Worm (Caenorhabditis elegans) whole organism, midembryonic: ENCODE data around the gene apt-9.
A peak's percentile ranks its signal among the peaks of the same experiment; 100 is the strongest.

ENCODE experiments used
- T22C8.4 ChIP-seq: fragments of 200-800 bp; sonication (Bioruptor generic); IDR thresholded peaks from 2 replicates; pipeline ENCODE4 v1.3.6; 2022; ENCODE audit warnings: missing genetic modification characterization, missing compliant biosample characterization
- cog-1 ChIP-seq: sonication (generic microtip); optimal IDR thresholded peaks from 2 replicates; lab custom pipeline; 2016; ENCODE audit warnings: missing genetic modification characterization, missing compliant biosample characterization
- flt-1 ChIP-seq: fragments of 200-800 bp; sonication (Bioruptor generic); IDR thresholded peaks from 2 replicates; pipeline ENCODE4 v1.3.6; 2022; ENCODE audit warnings: missing genetic modification characterization, missing compliant biosample characterization
- klf-2 ChIP-seq: fragments of 200-800 bp; sonication (Bioruptor generic); conservative IDR thresholded peaks from 2 replicates; pipeline ENCODE4 v1.3.6; 2022; ENCODE audit warnings: missing genetic modification reagents, missing genetic modification characterization, missing compliant biosample characterization
- med-1 ChIP-seq: sonication (generic microtip); optimal IDR thresholded peaks from 2 replicates; lab custom pipeline; 2017; ENCODE audit warnings: missing genetic modification characterization, mild to moderate bottlenecking, missing compliant biosample characterization, antibody characterized with exemption, missing genetic modification reagents; ENCODE audit not compliant: insufficient read depth
- ref-1 ChIP-seq: fragments of 200-800 bp; sonication (Bioruptor generic); conservative IDR thresholded peaks from 2 replicates; pipeline ENCODE4 v1.3.6; 2022; ENCODE audit warnings: missing genetic modification reagents, missing genetic modification characterization, missing compliant biosample characterization
- tab-1 ChIP-seq: fragments of 200-800 bp; sonication (Bioruptor generic); IDR thresholded peaks from 2 replicates; pipeline ENCODE4 v1.3.6; 2022; ENCODE audit warnings: missing genetic modification characterization, missing compliant biosample characterization
- ztf-23 ChIP-seq: fragments of 200-800 bp; sonication (Bioruptor generic); IDR thresholded peaks from 2 replicates; pipeline ENCODE4 v1.3.6; 2022; ENCODE audit warnings: missing genetic modification reagents, missing genetic modification characterization, missing compliant biosample characterization
- ztf-29 ChIP-seq: fragments of 200-800 bp; sonication (Bioruptor generic); IDR thresholded peaks from 2 replicates; pipeline ENCODE4 v1.3.6; 2022; ENCODE audit warnings: missing genetic modification reagents, missing genetic modification characterization, missing compliant biosample characterization

apt-9 gene

DNA sequence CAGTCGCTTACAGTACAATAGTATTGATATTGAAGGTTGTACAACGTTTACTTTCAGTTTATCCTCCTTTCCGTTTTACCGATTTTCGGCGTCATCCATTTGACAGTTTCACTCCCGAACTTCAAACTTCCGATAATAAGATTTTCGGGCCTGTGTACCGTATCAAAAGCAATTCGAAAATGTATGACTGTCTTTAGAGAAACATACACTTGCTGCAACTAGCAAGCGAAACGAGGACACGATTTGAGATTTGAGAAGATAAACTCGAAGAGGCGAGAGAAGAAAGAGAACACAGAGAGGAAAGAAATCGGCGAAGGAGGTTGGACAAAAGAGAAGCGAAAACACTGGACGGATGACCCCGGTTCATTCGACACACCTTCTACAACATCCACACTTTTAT lies 6.4 kb upstream of the apt-9 start, which contains the start of gene lpr-5:
Gene lpr-5, plus strand, starts transcription at position 220 of the 400 bp plus-strand sequence.
- TF ChIP-seq ref-1 (no peak), cog-1 (no peak), klf-2 (no peak), tab-1 (GFP tag; lab: Robert Waterston, UW) (no peak), ztf-23 (GFP tag; lab: Robert Waterston, UW) (no peak), ztf-29 (GFP tag; lab: Robert Waterston, UW) (no peak)

DNA sequence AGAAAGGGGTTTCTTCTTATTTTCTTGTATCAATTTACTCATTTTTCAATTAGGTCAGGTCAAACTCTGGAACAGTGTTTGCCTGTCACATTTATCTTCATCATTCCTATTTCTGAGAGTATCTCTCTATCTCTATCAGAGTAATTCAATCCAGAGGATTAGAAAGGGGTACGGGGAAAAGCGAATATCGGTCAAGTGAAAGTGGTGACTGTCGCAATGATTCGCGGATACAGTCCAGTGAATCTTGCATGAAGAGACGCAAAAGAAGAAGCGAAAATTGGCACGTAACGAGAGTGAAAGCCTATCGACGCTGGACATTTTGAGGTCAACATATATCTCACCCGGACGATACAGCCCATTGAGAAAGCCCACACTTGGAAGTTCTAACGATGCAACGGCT lies 3.5 kb upstream of the apt-9 start, which contains the start of gene lpr-4:
Gene lpr-4, plus strand, starts transcription at position 328 of the 400 bp plus-strand sequence.
- TF ChIP-seq klf-2 (no peak), ztf-29 (GFP tag; lab: Robert Waterston, UW) (no peak), ztf-23 (GFP tag; lab: Robert Waterston, UW) (no peak), flt-1 (GFP tag; lab: Robert Waterston, UW) (no peak), tab-1 (GFP tag; lab: Robert Waterston, UW) (no peak), T22C8.4 (GFP tag; lab: Robert Waterston, UW) (no peak), med-1 (no peak), ref-1 (no peak), cog-1 (no peak)

DNA sequence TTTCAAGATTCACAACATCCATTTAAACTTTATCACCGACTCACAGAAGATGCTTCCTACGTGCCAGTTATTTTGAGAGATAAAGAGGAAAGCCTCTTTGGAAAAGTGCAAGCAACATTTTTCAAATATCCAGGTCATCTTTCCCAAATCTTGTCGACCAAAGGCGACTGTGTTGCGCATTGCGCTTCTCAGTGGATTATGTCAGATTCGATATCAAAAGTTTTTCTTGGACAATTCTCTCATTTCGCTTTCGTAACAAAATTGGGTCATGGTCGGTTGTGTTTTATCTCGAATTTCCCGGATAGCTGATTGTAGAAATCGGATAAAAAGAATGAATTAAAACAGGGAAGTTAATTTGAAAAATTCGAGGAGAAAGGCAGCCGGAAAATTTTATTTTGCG lies 1.1 kb upstream of the apt-9 start:
- TF ChIP-seq ref-1 (no peak), med-1 (no peak), flt-1 (GFP tag; lab: Robert Waterston, UW) (no peak)

DNA sequence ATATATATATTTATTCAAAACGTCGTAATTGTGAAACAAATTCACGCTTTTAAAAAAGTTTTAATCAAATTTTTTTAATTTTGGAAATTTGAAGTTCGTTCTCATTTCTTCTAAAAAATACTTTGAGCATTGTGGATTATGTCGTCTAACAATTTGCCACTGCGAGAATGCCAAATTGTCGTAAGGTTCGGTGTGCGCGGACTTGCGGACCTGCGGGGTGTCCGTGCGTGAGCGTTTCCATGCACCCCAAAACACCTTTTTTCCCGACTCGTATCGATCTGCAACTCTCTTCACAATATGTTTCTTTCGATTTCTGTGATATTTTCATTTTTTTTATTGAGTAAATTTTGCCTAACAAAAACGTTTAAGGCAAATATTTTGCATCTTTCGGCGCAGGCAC lies 4.4 kb downstream of the apt-9 start:
- TF ChIP-seq cog-1: no peak
- no peak; the same call in 1 of the 2 replicates for TF ChIP-seq flt-1 (GFP tag; lab: Robert Waterston, UW)
- 0 out of 2 replicates have a peak, but pooled peaks have one; percentile 51 for TF ChIP-seq ztf-23 (GFP tag; lab: Robert Waterston, UW)
- TF ChIP-seq tab-1 (GFP tag; lab: Robert Waterston, UW): no peak
- TF ChIP-seq klf-2: no peak

DNA sequence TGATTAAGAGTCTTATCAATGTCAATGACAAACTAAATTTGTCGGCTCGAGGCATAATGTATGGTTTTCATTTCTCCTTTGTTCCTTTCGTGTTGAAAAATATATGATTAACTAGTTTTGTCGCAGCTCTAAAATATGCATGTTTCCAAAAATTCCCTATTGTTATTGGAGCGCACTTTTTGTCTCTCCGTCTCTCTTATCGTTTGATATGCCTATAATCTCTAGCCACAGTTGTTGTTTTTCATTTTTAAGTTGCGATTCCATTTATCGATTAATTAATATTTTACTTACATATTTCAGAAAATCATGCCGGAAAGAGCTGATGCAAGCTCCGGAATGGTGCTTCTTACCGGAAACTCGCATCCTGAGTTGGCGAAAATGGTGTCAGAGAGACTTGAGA lies 5.0 kb downstream of the apt-9 start, which contains the start of gene W04G3.5:
Gene W04G3.5, plus strand, starts transcription at position 301 of the 400 bp plus-strand sequence.
- TF ChIP-seq klf-2: no peak
- no peak for TF ChIP-seq cog-1
- TF ChIP-seq T22C8.4 (GFP tag; lab: Robert Waterston, UW): no peak
- TF ChIP-seq flt-1 (GFP tag; lab: Robert Waterston, UW): no peak
- TF ChIP-seq ref-1: no peak
- TF ChIP-seq ztf-29 (GFP tag; lab: Robert Waterston, UW): no peak
- TF ChIP-seq ztf-23 (GFP tag; lab: Robert Waterston, UW): no peak
- no peak for TF ChIP-seq tab-1 (GFP tag; lab: Robert Waterston, UW)
- TF ChIP-seq med-1: no peak

DNA sequence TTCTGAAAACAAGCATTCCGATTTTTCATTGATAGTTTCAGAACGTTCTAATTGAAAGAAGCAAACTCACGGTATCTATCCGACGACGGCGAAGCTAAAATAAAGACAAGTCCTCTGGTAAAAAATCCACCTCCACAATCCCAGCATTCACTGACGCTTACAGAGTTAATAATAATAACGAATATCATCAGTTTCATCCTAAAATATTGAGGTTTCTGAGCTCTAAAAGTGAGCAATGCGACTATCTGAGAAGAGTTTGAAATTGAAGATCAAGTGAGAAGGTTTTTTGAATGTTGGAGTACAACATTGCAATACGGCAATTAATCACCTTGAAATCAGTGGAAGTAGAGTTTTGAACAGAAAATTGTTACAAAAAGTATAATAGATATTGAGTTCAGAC lies 8.2 kb downstream of the apt-9 start, which contains the start of gene W04G3.12:
Gene W04G3.12, minus strand, starts transcription at position 311 of the 400 bp plus-strand sequence.
- no peak for TF ChIP-seq T22C8.4 (GFP tag; lab: Robert Waterston, UW)
- TF ChIP-seq klf-2: no peak
- TF ChIP-seq med-1: no peak
- no peak for TF ChIP-seq ref-1
- TF ChIP-seq flt-1 (GFP tag; lab: Robert Waterston, UW): no peak
- TF ChIP-seq tab-1 (GFP tag; lab: Robert Waterston, UW): no peak
- TF ChIP-seq ztf-29 (GFP tag; lab: Robert Waterston, UW): no peak
- TF ChIP-seq ztf-23 (GFP tag; lab: Robert Waterston, UW): no peak
- no peak for TF ChIP-seq cog-1

DNA sequence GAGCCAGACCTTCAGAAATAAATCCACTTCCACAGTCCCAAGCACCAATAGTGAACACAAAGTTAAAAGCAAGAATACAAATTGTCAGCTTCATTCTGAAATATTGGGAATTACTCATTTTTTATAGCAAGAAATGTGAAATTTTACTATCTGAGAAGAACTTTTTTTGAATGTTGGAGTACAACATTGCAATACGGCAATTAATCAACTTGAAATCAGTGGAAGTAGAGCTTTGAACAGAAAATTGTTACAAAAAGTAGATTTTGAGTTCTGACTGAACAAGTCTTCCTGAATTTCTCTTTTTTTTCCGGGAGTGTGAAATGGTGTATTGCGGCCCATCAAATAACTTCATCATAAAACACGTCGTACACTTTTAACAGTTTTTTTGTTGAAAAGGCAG lies 9.8 kb downstream of the apt-9 start, which contains the start of gene W04G3.10:
Gene W04G3.10, minus strand, starts transcription at position 101 of the 400 bp plus-strand sequence.
- TF ChIP-seq ref-1: no peak
- TF ChIP-seq ztf-23 (GFP tag; lab: Robert Waterston, UW): no peak
- TF ChIP-seq klf-2: no peak

DNA sequence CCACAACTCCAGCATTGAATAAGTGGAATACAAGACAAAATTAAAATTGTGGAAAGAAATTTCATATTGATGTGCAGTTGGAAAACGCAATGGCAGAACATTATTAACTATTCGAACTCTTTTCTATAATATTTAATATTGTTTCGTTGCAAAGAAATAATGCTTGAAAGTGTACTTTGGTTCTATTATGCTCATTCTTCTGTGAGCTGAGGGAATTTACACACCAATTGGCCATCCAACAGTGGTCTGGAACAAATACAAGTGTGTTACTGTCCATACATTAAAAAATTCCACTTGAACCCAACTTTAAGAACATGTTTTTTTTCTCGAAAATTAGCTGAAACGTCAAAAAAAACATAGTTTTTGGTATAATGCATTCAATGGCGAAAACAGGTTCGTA lies 11.3 kb downstream of the apt-9 start, which contains the start of gene W04G3.13:
Gene W04G3.13, minus strand, starts transcription at position 101 of the 400 bp plus-strand sequence.
- TF ChIP-seq ref-1: no peak
- TF ChIP-seq ztf-29 (GFP tag; lab: Robert Waterston, UW): no peak
- no peak for TF ChIP-seq T22C8.4 (GFP tag; lab: Robert Waterston, UW)
- TF ChIP-seq ztf-23 (GFP tag; lab: Robert Waterston, UW): no peak
- no peak for TF ChIP-seq flt-1 (GFP tag; lab: Robert Waterston, UW)
- TF ChIP-seq med-1: no peak
- TF ChIP-seq tab-1 (GFP tag; lab: Robert Waterston, UW): no peak
- TF ChIP-seq klf-2: no peak

DNA sequence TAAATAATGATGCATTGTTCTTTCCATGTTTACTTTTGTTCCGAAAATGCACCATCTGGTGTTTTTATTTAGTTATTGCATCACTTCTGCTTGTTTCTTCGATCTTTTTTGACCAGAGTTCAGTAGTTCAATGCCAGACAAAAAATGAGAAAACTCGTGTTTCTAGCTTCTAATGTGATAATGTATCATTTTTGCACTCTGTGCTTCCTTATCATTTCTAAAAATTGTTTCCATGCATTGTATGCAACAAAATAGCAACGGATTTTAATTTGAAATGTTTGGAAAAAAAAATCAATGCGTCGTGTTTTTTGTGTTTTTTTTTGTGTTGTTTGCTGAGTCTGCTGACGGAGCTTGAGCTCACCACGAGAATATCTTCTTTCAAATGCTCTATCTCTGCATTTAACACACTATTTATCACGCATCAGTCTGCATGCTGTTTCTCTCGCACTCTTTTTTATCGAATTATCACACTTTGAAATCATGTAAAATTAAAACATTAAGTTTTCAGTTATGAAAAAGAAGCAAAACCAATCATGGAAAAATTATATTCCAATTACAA lies 11.9 kb downstream of the apt-9 start, which contains the start of gene sulp-7:
Gene sulp-7, plus strand, starts transcription at position 509 of the 559 bp plus-strand sequence.
- TF ChIP-seq tab-1 (GFP tag; lab: Robert Waterston, UW) (no peak), med-1 (no peak), flt-1 (GFP tag; lab: Robert Waterston, UW) (no peak), cog-1 (no peak), T22C8.4 (GFP tag; lab: Robert Waterston, UW) (no peak), ztf-23 (GFP tag; lab: Robert Waterston, UW) (no peak), ztf-29 (GFP tag; lab: Robert Waterston, UW) (no peak), ref-1 (no peak), klf-2 (no peak)

DNA sequence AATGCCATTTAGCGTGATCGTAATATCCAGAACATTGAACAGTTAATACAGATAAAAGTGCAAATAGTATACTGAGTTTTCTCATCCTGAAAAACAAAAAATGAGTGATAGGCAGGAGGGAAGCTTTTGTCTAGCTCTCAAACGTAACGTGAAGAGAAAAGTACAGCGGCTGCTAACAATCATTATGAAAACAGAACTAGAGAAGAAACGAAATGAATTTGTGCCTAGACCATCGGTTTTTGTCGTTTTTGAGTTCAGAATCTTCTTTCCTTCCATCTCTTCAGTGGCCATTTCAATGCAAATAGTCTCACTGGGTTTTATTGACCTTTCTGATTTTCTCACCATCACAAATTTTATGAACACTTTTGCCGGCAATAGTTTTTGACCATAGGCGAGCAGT lies 16.8 kb downstream of the apt-9 start, which contains the start of gene W04G3.7:
Gene W04G3.7, minus strand, starts transcription at position 101 of the 400 bp plus-strand sequence.
- TF ChIP-seq tab-1 (GFP tag; lab: Robert Waterston, UW): no peak
- no peak for TF ChIP-seq ref-1
- no peak for TF ChIP-seq flt-1 (GFP tag; lab: Robert Waterston, UW)
- TF ChIP-seq klf-2: no peak

DNA sequence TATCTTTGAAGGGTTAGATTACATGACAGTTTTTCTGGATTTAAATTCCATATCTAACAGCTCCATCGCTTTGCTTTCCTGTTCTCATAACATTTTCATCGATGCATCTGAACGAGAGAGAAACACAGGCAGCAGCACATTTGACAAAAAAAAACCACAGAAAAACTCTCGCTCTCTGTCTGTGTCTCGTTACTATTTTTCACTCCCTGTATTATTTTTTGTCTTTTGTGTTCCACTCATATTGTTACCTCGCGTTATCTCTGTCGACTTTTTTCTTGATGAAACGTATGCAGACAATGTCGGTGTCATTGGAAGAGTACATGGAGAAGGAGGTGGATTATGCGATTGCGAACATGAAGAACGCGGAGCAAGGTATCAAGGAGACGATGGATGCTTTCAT lies 20.6 kb downstream of the apt-9 start, which contains the start of gene W04G3.11:
Gene W04G3.11, plus strand, starts transcription at position 244 of the 400 bp plus-strand sequence.
- TF ChIP-seq ztf-23 (GFP tag; lab: Robert Waterston, UW): no peak
- no peak for TF ChIP-seq tab-1 (GFP tag; lab: Robert Waterston, UW)
- TF ChIP-seq med-1: no peak
- TF ChIP-seq cog-1: no peak
- no peak for TF ChIP-seq flt-1 (GFP tag; lab: Robert Waterston, UW)
- no peak for TF ChIP-seq T22C8.4 (GFP tag; lab: Robert Waterston, UW)
- TF ChIP-seq ref-1: no peak
- no peak for TF ChIP-seq ztf-29 (GFP tag; lab: Robert Waterston, UW)
- TF ChIP-seq klf-2: no peak
